Worm (Caenorhabditis elegans) whole organism, midembryonic: ENCODE results near the gene C49A9.6.

ENCODE experiments used
- T22C8.4 ChIP-seq: fragments of 200-800 bp; sonication (Bioruptor generic); IDR thresholded peaks from 2 replicates; pipeline ENCODE4 v1.3.6; 2022; ENCODE audit warnings: missing genetic modification characterization, missing compliant biosample characterization
- flt-1 ChIP-seq: fragments of 200-800 bp; sonication (Bioruptor generic); IDR thresholded peaks from 2 replicates; pipeline ENCODE4 v1.3.6; 2022; ENCODE audit warnings: missing genetic modification characterization, missing compliant biosample characterization
- klf-2 ChIP-seq: fragments of 200-800 bp; sonication (Bioruptor generic); conservative IDR thresholded peaks from 2 replicates; pipeline ENCODE4 v1.3.6; 2022; ENCODE audit warnings: missing genetic modification reagents, missing genetic modification characterization, missing compliant biosample characterization
- ref-1 ChIP-seq: fragments of 200-800 bp; sonication (Bioruptor generic); conservative IDR thresholded peaks from 2 replicates; pipeline ENCODE4 v1.3.6; 2022; ENCODE audit warnings: missing genetic modification reagents, missing genetic modification characterization, missing compliant biosample characterization
- tab-1 ChIP-seq: fragments of 200-800 bp; sonication (Bioruptor generic); IDR thresholded peaks from 2 replicates; pipeline ENCODE4 v1.3.6; 2022; ENCODE audit warnings: missing genetic modification characterization, missing compliant biosample characterization
- ztf-23 ChIP-seq: fragments of 200-800 bp; sonication (Bioruptor generic); IDR thresholded peaks from 2 replicates; pipeline ENCODE4 v1.3.6; 2022; ENCODE audit warnings: missing genetic modification reagents, missing genetic modification characterization, missing compliant biosample characterization

DNA sequence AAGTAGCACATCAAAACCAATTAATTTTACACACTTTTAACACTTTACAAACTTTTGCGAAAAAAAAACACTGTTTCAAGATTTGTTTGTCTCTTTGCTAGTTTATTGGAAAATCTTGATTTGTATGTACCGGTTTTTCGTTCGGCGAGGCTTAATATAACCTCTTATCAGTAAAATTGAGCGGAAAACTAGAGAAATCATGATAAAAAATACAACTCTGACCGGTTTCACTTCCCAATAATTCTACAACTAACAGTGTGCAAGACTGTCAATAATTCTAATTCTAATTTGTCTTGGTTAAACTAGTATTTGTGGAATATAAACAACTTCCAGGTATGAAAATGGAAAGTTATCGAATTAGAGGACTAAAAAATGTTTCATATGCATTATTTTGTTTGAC lies 11.1 kb downstream of the C49A9.6 start, which contains the start of gene C49A9.3:
- TF ChIP-seq klf-2 = no peak
- TF ChIP-seq T22C8.4 (GFP tag; lab: Robert Waterston, UW) = no peak
- TF ChIP-seq ref-1 (GFP tag; lab: Robert Waterston, UW) = no peak
- TF ChIP-seq tab-1 (GFP tag; lab: Robert Waterston, UW) = no peak
- TF ChIP-seq flt-1 (GFP tag; lab: Robert Waterston, UW) = no peak
- TF ChIP-seq ztf-23 (GFP tag; lab: Robert Waterston, UW) = no peak
